Fruit fly (Drosophila melanogaster): ENCODE data around the gene CG7884.
A peak's percentile ranks its signal among the peaks of the same experiment; 100 is the strongest.

CG7884 gene

DNA sequence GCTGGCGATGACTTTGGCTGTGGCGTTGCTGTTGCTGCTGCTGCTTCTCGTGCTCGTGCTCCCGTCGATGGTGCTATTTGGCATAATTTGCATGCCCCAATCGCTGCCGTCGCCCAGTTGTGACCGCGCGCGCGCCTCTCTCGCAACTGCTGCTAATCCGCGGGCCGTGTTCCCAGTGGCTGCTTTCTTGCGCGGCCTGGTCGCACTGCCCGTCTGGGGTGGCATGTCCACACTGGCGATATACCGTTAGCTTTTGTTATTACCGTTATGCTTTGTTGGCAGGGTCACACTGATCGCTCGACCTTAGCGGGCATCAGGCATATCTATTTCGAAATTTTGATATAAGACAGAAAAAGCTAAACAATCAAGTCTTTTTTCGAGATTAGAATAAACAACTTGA is 18.8 kb upstream of the CG7884 start, which contains the start of gene CG7990 (continued):
- TF ChIP-seq pzg (GFP tag; optimal IDR thresholded peaks at IDR 0.05) (peak; percentile 73), dpn (GFP tag; optimal IDR thresholded peaks at IDR 0.05) (no peak), dan (GFP tag; IDR thresholded peaks at IDR 0.05) (no peak), bigmax (GFP tag; optimal IDR thresholded peaks at IDR 0.05) (no peak), CG10462 (GFP tag; optimal IDR thresholded peaks at IDR 0.05) (peak; percentile 45), CG31388 (GFP tag; optimal IDR thresholded peaks at IDR 0.05) (no peak), sens (GFP tag) (no peak), eyg (GFP tag; optimal IDR thresholded peaks at IDR 0.05) (no peak), tll (GFP tag; optimal IDR thresholded peaks at IDR 0.05) (no peak), Oli (tag; optimal IDR thresholded peaks at IDR 0.05) (no peak), HLH54F (GFP tag; optimal IDR thresholded peaks at IDR 0.05) (no peak), CG12769 (tag; optimal IDR thresholded peaks at IDR 0.05) (no peak), gcm2 (GFP tag; optimal IDR thresholded peaks at IDR 0.05) (no peak), dati (GFP tag; IDR thresholded peaks at IDR 0.05) (no peak), twi (tag; optimal IDR thresholded peaks at IDR 0.05) (no peak), peb (GFP tag; IDR thresholded peaks at IDR 0.05) (no peak), nmo (GFP tag; optimal IDR thresholded peaks at IDR 0.05) (no peak), Dref (GFP tag; IDR thresholded peaks at IDR 0.05) (peak; percentile 44), trh (GFP tag; optimal IDR thresholded peaks at IDR 0.05) (no peak), CG6254 (GFP tag; optimal IDR thresholded peaks at IDR 0.05) (no peak), ro (GFP tag; IDR thresholded peaks at IDR 0.05) (no peak), Doc3 (GFP tag; IDR thresholded peaks at IDR 0.05; ENCODE audit: partially characterized antibody) (no peak), ash1 (GFP tag; optimal IDR thresholded peaks at IDR 0.05) (no peak), luna (GFP tag; optimal IDR thresholded peaks at IDR 0.05) (no peak), Dip2 (GFP tag; IDR thresholded peaks at IDR 0.05) (no peak), sisA (GFP tag; IDR thresholded peaks at IDR 0.05) (no peak), Stat92E (GFP tag; optimal IDR thresholded peaks at IDR 0.05) (no peak), Hmr (GFP tag; optimal IDR thresholded peaks at IDR 0.05) (no peak), pnt (GFP tag; optimal IDR thresholded peaks at IDR 0.05) (no peak), MBD-R2 (GFP tag; IDR thresholded peaks at IDR 0.05) (peak; percentile 38), ssp (GFP tag; IDR thresholded peaks at IDR 0.05) (no peak), CG9797 (GFP tag; optimal IDR thresholded peaks at IDR 0.05) (peak; percentile 66), CG2199 (GFP tag; IDR thresholded peaks at IDR 0.05) (no peak), CG4404 (GFP tag; IDR thresholded peaks at IDR 0.05) (no peak), ase (GFP tag; IDR thresholded peaks at IDR 0.05) (no peak), da (GFP tag; optimal IDR thresholded peaks at IDR 0.05) (no peak), BEAF-32 (GFP tag; optimal IDR thresholded peaks at IDR 0.05) (peak; percentile 30), HLH4C (GFP tag; IDR thresholded peaks at IDR 0.05; ENCODE audit: partially characterized antibody) (no peak), bcd (GFP tag; optimal IDR thresholded peaks at IDR 0.05) (peak; percentile 16), D19A (tag; optimal IDR thresholded peaks at IDR 0.05) (no peak), Mrtf (GFP tag; IDR thresholded peaks at IDR 0.05) (no peak), sqz (GFP tag; optimal IDR thresholded peaks at IDR 0.05) (no peak), ato (GFP tag; IDR thresholded peaks at IDR 0.05; ENCODE audit: partially characterized antibody) (peak; percentile 38; the same call in 1 of the 2 replicates), CG4424 (GFP tag; optimal IDR thresholded peaks at IDR 0.05) (no peak), CG42726 (GFP tag; IDR thresholded peaks at IDR 0.05; ENCODE audit: partially characterized antibody) (no peak), CG32772 (GFP tag; IDR thresholded peaks at IDR 0.05) (no peak), mam (GFP tag; optimal IDR thresholded peaks at IDR 0.05) (no peak), Rx (GFP tag; IDR thresholded peaks at IDR 0.05) (no peak), Spps (tag; optimal IDR thresholded peaks at IDR 0.05) (no peak), hbn (GFP tag; IDR thresholded peaks at IDR 0.05; ENCODE audit: partially characterized antibody) (peak; percentile 48; the same call in 1 of the 2 replicates), CG6854 (GFP tag; optimal IDR thresholded peaks at IDR 0.05) (no peak), CG11560 (tag; IDR thresholded peaks at IDR 0.05) (no peak)

Data from whole organism, embryonic.